Worm (Caenorhabditis elegans): ENCODE results near the gene F55B11.3.

Gene F55B11.3

DNA sequence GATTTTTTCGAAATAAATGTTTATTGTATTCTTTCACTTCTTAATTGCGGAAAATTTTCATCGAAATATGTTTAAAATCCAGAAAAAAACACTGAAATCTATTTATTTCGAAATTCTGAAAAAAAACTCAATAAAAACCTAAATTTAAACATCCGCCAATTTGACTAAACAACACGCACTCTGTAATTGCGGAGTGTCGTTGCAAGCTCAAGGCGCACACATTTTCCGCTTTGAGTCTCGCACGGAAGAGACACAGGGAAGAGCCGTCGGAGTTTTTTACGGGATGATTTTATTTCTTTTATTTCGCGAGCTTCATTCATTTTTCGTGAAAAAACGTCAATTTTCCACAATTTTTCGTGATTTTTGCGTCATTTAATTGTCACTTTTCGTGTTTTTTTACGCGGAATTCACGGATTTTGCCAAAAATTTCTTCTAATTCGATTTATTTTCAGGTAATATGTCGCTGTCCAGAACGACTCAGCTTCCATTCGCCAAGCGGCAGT, 39.6 kb downstream of the F55B11.3 start, which contains the start of gene dld-1 (continued):
- no peak for TF ChIP-seq die-1 (tag; optimal IDR thresholded peaks at IDR 0.05)
- TF ChIP-seq hmg-1.2 (GFP tag; IDR thresholded peaks at IDR 0.05) = peak; percentile 66
- TF ChIP-seq K11D2.4 (GFP tag; IDR thresholded peaks at IDR 0.05) = peak; percentile 79
- TF ChIP-seq mxl-1 (tag; optimal IDR thresholded peaks at IDR 0.05) = no peak
- peak; percentile 75 for TF ChIP-seq ceh-91 (GFP tag; IDR thresholded peaks at IDR 0.05)
- no peak for TF ChIP-seq sptf-2 (GFP tag; optimal IDR thresholded peaks at IDR 0.05)
- TF ChIP-seq Y67H2A.10 (GFP tag; conservative IDR thresholded peaks at IDR 0.05) = no peak
- TF ChIP-seq Y56A3A.18 (GFP tag; IDR thresholded peaks at IDR 0.05) = no peak
- TF ChIP-seq let-526 (GFP tag; IDR thresholded peaks at IDR 0.05) = no peak
- TF ChIP-seq nhr-80 (tag; optimal IDR thresholded peaks at IDR 0.05) = peak; percentile 41
- TF ChIP-seq nfyb-1 (GFP tag; IDR thresholded peaks at IDR 0.05) = peak; percentile 83
- TF ChIP-seq B0035.1 (tag; optimal IDR thresholded peaks at IDR 0.05) = no peak
- TF ChIP-seq rcor-1 (GFP tag; IDR thresholded peaks at IDR 0.05) = peak; percentile 92
- no peak; the same call in none of the 2 replicates for TF ChIP-seq lin-26 (GFP tag; IDR thresholded peaks at IDR 0.05)
- no peak for TF ChIP-seq tbx-9 (tag; optimal IDR thresholded peaks at IDR 0.05; ENCODE audit: borderline replicate concordance)
- peak; percentile 87 for TF ChIP-seq pbrm-1 (GFP tag; IDR thresholded peaks at IDR 0.05)
- peak; percentile 95 for TF ChIP-seq snpc-1.3 (tag; optimal IDR thresholded peaks at IDR 0.05; ENCODE audit: insufficient read depth)
- peak; percentile 50 for TF ChIP-seq him-1 (tag; optimal IDR thresholded peaks at IDR 0.05)
- TF ChIP-seq T07F8.4 (tag; optimal IDR thresholded peaks at IDR 0.05) = no peak
- TF ChIP-seq xnd-1 (tag; optimal IDR thresholded peaks at IDR 0.05) = peak; percentile 24
- TF ChIP-seq T26A5.8 (tag; optimal IDR thresholded peaks at IDR 0.05) = no peak
- peak; percentile 86 for TF ChIP-seq ceh-27 (GFP tag; optimal IDR thresholded peaks at IDR 0.05)
- TF ChIP-seq hrde-1 (tag; optimal IDR thresholded peaks at IDR 0.05; ENCODE audit: borderline replicate concordance) = no peak
- no peak for TF ChIP-seq aptf-3 (GFP tag; IDR thresholded peaks at IDR 0.05)
- TF ChIP-seq F39B2.1 (GFP tag; IDR thresholded peaks at IDR 0.05) = no peak
- no peak for TF ChIP-seq F57C9.4 (tag; optimal IDR thresholded peaks at IDR 0.05)
- TF ChIP-seq lag-1 (GFP tag; IDR thresholded peaks at IDR 0.05) = no peak
- 0 out of 2 replicates have a peak, but pooled peaks have one; percentile 17 for TF ChIP-seq ceh-100 (GFP tag; IDR thresholded peaks at IDR 0.05)
- TF ChIP-seq attf-3 (GFP tag; conservative IDR thresholded peaks at IDR 0.05) = peak; percentile 100
- peak; percentile 80 for TF ChIP-seq snpc-1.1 (tag; optimal IDR thresholded peaks at IDR 0.05; ENCODE audit: insufficient read depth)
- TF ChIP-seq mcd-1 (GFP tag; IDR thresholded peaks at IDR 0.05) = peak; percentile 83
- no peak for TF ChIP-seq F37B4.10 (GFP tag; IDR thresholded peaks at IDR 0.05)
- peak; percentile 89 for TF ChIP-seq lin-40 (tag; optimal IDR thresholded peaks at IDR 0.05)
- TF ChIP-seq Y53F4B.3 (GFP tag; IDR thresholded peaks at IDR 0.05) = no peak
- TF ChIP-seq dox-1 (GFP tag; IDR thresholded peaks at IDR 0.05) = peak; percentile 93
- TF ChIP-seq unc-62 (GFP tag; optimal IDR thresholded peaks at IDR 0.05) = no peak
- no peak for TF ChIP-seq nhr-27 (tag; optimal IDR thresholded peaks at IDR 0.05)
- TF ChIP-seq dpff-1 (tag; optimal IDR thresholded peaks at IDR 0.05) = no peak
- peak; percentile 5 for TF ChIP-seq atf-7 (tag; optimal IDR thresholded peaks at IDR 0.05)
- TF ChIP-seq mel-28 (tag; optimal IDR thresholded peaks at IDR 0.05; ENCODE audit: borderline replicate concordance) = no peak
- TF ChIP-seq Y95B8A.8 (GFP tag; IDR thresholded peaks at IDR 0.05) = 0 out of 2 replicates have a peak, but pooled peaks have one; percentile 49
- peak; percentile 84 for TF ChIP-seq D2030.7 (GFP tag; IDR thresholded peaks at IDR 0.05)
- TF ChIP-seq bed-1 (GFP tag; IDR thresholded peaks at IDR 0.05) = no peak
- no peak for TF ChIP-seq ceh-58 (GFP tag; IDR thresholded peaks at IDR 0.05)
- TF ChIP-seq madf-10 (tag; optimal IDR thresholded peaks at IDR 0.05) = peak; percentile 69
- no peak for TF ChIP-seq chd-7 (tag; optimal IDR thresholded peaks at IDR 0.05)
- no peak for TF ChIP-seq F52B5.7 (tag; optimal IDR thresholded peaks at IDR 0.05)
- TF ChIP-seq lin-54 (GFP tag; optimal IDR thresholded peaks at IDR 0.05) = peak; percentile 99
- peak; percentile 56 for TF ChIP-seq ZK185.1 (tag; optimal IDR thresholded peaks at IDR 0.05; ENCODE audit: poor library complexity, severe bottlenecking)

All from whole organism, young adult.